Worm (Caenorhabditis elegans): Measurements from ENCODE around the gene slc-25A18.1.

DNA sequence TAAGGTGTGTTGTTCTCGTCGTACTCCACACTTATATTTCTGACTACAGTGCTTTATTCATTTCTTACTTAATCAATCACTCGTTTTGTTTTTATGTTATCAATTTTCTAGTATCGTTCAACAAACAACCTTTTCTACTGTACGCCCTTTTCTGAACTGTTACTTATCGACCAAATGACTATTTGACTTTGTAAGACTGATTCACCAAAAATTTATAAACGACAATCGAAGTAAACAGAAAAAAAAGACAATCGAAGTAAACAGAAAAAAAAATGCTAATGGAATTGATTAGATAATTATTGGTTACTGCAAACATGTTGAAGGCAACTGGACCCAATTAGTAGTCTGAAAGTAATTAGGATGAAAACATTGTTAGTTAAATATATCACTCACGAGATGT is 46.3 kb upstream of the slc-25A18.1 start:
- TF ChIP-seq ama-1 (optimal IDR thresholded peaks at IDR 0.05) (no peak), ama-1 (GFP tag; optimal IDR thresholded peaks at IDR 0.05) (no peak), ztf-26 (tag; optimal IDR thresholded peaks at IDR 0.05) (no peak), tlf-1 (GFP tag; optimal IDR thresholded peaks at IDR 0.05) (no peak), ztf-25 (GFP tag; IDR thresholded peaks at IDR 0.05) (no peak), dox-1 (GFP tag; IDR thresholded peaks at IDR 0.05) (no peak), snpc-4 (GFP tag; optimal IDR thresholded peaks at IDR 0.05) (no peak), snpc-4 (tag; optimal IDR thresholded peaks at IDR 0.05) (no peak), ztf-28 (GFP tag; IDR thresholded peaks at IDR 0.05) (no peak), ceh-40 (GFP tag; IDR thresholded peaks at IDR 0.05) (no peak)

All from whole organism, young adult.